Fruit fly (Drosophila melanogaster) whole organism: ENCODE data around the gene drm.

ENCODE experiments used
- CG8478 ChIP-seq: fragments of >200 bp; optimal IDR thresholded peaks from 2 replicates; lab custom pipeline; 2018; ENCODE audit warnings: inconsistent platforms
- Dll ChIP-seq: fragments of >200 bp; optimal IDR thresholded peaks from 2 replicates; lab custom pipeline; 2017
- EcR ChIP-seq, 2 experiments: fragments of >200 bp; optimal IDR thresholded peaks; 2 replicates each; lab custom pipeline; 2017; ENCODE audit warnings: missing biosample characterization in 2 of 2, missing genetic modification characterization in 2 of 2, missing genetic modification reagents in 2 of 2
- pan ChIP-seq: fragments of >200 bp; optimal IDR thresholded peaks from 2 replicates; lab custom pipeline; 2017
- psq ChIP-seq: fragments of >200 bp; optimal IDR thresholded peaks from 2 replicates; lab custom pipeline; 2017
- usp ChIP-seq: fragments of >200 bp; optimal IDR thresholded peaks from 2 replicates; lab custom pipeline; 2017; ENCODE audit warnings: missing biosample characterization, missing genetic modification characterization, mixed read lengths

drm gene

dm6 chr2L:3571457-3571856, 32.4 kb downstream of the drm start:
- no peak for TF ChIP-seq CG8478 (lab: Kevin White, UChicago)
- no peak for TF ChIP-seq Dll (lab: Kevin White, UChicago)
- TF ChIP-seq psq = no peak
- no peak for TF ChIP-seq EcR (GFP tag; optimal IDR thresholded peaks at IDR 0.05; lab: Kevin White, UChicago)
- TF ChIP-seq pan (lab: Kevin White, UChicago) = no peak
- no peak for TF ChIP-seq usp (GFP tag; lab: Kevin White, UChicago)

- no peak for TF ChIP-seq EcR (GFP tag; optimal IDR thresholded peaks at IDR 0.05; lab: Kevin White, UChicago)
- no peak for TF ChIP-seq Dll (lab: Kevin White, UChicago)
- TF ChIP-seq usp (GFP tag; lab: Kevin White, UChicago) = no peak
- TF ChIP-seq psq = no peak
- no peak for TF ChIP-seq CG8478 (lab: Kevin White, UChicago)
- no peak for TF ChIP-seq pan (lab: Kevin White, UChicago)
Measured at dm6 chr2L:3572529-3573171, 33.6 kb downstream of the drm start.

- TF ChIP-seq pan (lab: Kevin White, UChicago) (no peak), psq (no peak), EcR (GFP tag; optimal IDR thresholded peaks at IDR 0.05; lab: Kevin White, UChicago) (no peak), usp (GFP tag; lab: Kevin White, UChicago) (no peak), CG8478 (lab: Kevin White, UChicago) (no peak), Dll (lab: Kevin White, UChicago) (no peak)
Measured at dm6 chr2L:3573172-3573755, 34.2 kb downstream of the drm start.

dm6 chr2L:3573907-3574306, 34.9 kb downstream of the drm start:
- no peak for TF ChIP-seq pan (lab: Kevin White, UChicago)
- no peak for TF ChIP-seq psq

- TF ChIP-seq usp (GFP tag; lab: Kevin White, UChicago) (no peak), pan (lab: Kevin White, UChicago) (no peak)
Measured at dm6 chr2L:3575679-3576442, 36.8 kb downstream of the drm start, which contains the start of gene CG43815. CG43815 (plus strand) TSS chr2L:3576210.

dm6 chr2L:3576520-3576919, 37.5 kb downstream of the drm start:
- no peak for TF ChIP-seq usp (GFP tag; lab: Kevin White, UChicago)
- TF ChIP-seq psq = no peak
- TF ChIP-seq CG8478 (lab: Kevin White, UChicago) = no peak
- TF ChIP-seq Dll (lab: Kevin White, UChicago) = no peak
- no peak for TF ChIP-seq pan (lab: Kevin White, UChicago)
- no peak for TF ChIP-seq EcR (GFP tag; optimal IDR thresholded peaks at IDR 0.05; lab: Kevin White, UChicago)

dm6 chr2L:3580668-3581172, 41.7 kb downstream of the drm start, which contains the start of gene sob:
sob (minus strand) TSS chr2L:3580769.
- no peak for TF ChIP-seq usp (GFP tag; lab: Kevin White, UChicago)
- TF ChIP-seq CG8478 (lab: Kevin White, UChicago) = peak; percentile 55
- peak in 1 of 2 experiments; percentile 61 for TF ChIP-seq EcR (GFP tag; optimal IDR thresholded peaks at IDR 0.05; lab: Kevin White, UChicago)
- peak; percentile 100 for TF ChIP-seq Dll (lab: Kevin White, UChicago)
- no peak for TF ChIP-seq psq
- no peak for TF ChIP-seq pan (lab: Kevin White, UChicago)

- no peak for TF ChIP-seq pan (lab: Kevin White, UChicago)
- no peak for TF ChIP-seq CG8478 (lab: Kevin White, UChicago)
- TF ChIP-seq Dll (lab: Kevin White, UChicago) = no peak
- TF ChIP-seq psq = no peak
- no peak for TF ChIP-seq EcR (GFP tag; optimal IDR thresholded peaks at IDR 0.05; lab: Kevin White, UChicago)
- no peak for TF ChIP-seq usp (GFP tag; lab: Kevin White, UChicago)
Measured at dm6 chr2L:3582692-3583091, 43.6 kb downstream of the drm start.

dm6 chr2L:3583405-3584295, 44.6 kb downstream of the drm start:
- TF ChIP-seq CG8478 (lab: Kevin White, UChicago) = no peak

dm6 chr2L:3584296-3584671, 45.2 kb downstream of the drm start:
- TF ChIP-seq usp (GFP tag; lab: Kevin White, UChicago) = no peak
- TF ChIP-seq pan (lab: Kevin White, UChicago) = no peak
- no peak for TF ChIP-seq EcR (GFP tag; optimal IDR thresholded peaks at IDR 0.05; lab: Kevin White, UChicago)
- TF ChIP-seq CG8478 (lab: Kevin White, UChicago) = no peak

- TF ChIP-seq EcR (GFP tag; optimal IDR thresholded peaks at IDR 0.05; lab: Kevin White, UChicago) (no peak), usp (GFP tag; lab: Kevin White, UChicago) (no peak), Dll (lab: Kevin White, UChicago) (no peak), CG8478 (lab: Kevin White, UChicago) (no peak), pan (lab: Kevin White, UChicago) (no peak), psq (no peak)
Measured at dm6 chr2L:3585318-3585717, 46.3 kb downstream of the drm start.
